Worm (Caenorhabditis elegans): Measurements from ENCODE around the gene Y105C5A.12.
"Not testable (repeated sequence)": the region's sequence is repeated elsewhere in the genome, so short reads cannot be mapped to it uniquely, and the experiment has no call there.

DNA sequence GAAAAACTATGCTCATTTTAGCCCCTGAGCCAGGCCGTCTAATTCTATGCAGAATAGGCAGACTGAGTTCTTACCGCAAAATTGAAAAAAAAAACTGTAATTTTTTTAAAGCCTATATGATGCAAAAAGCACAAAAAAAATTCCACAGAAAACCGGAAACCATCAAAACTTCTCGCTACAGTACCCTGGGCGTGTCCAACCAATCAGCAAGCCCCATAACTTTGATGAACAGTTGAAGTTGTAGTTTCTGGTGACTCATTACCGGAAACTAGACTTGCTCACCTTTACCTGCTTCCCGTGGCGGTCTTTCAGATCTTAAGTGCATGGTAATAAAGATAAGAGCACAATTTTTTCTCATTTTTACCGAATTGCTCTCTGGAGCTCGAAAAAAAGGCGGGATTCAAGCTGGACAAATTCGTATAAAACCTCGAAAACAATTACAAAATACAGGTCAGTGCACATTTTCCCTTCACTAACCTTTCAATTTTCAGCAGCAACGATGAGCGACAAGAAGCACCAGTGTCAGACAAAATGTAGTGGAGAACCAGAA is 7.3 kb downstream of the Y105C5A.12 start, which contains the start of gene Y105C5A.1274:
- TF ChIP-seq him-1, W03F9.2, dao-5 (tag; optimal IDR thresholded peaks at IDR 0.05): not testable (repeated sequence)
